Worm (Caenorhabditis elegans): Measurements from ENCODE around the gene F31E8.4.

- TF ChIP-seq him-1 (tag; optimal IDR thresholded peaks at IDR 0.05) (no peak), W03F9.2 (tag; optimal IDR thresholded peaks at IDR 0.05) (no peak), dao-5 (tag; optimal IDR thresholded peaks at IDR 0.05) (no peak)
Observed at ce11 chrII:6846723-6847122, 46.8 kb upstream of the F31E8.4 start.

Data from whole organism, L4/young adult.